Fruit fly (Drosophila melanogaster) whole organism, adult: ENCODE results near the gene CG12290.

Source experiments
- CG5204 ChIP-seq: fragments of 200-800 bp; sonication (Bioruptor generic); optimal IDR thresholded peaks from 2 replicates; lab custom pipeline; 2016; ENCODE audit warnings: missing biosample characterization, missing genetic modification characterization
- Clk ChIP-seq: fragments of 200-800 bp; sonication (Bioruptor generic); optimal IDR thresholded peaks from 2 replicates; lab custom pipeline; 2017; ENCODE audit warnings: missing biosample characterization, missing genetic modification characterization
- Hr96 ChIP-seq: fragments of 200-800 bp; sonication (Bioruptor generic); optimal IDR thresholded peaks from 2 replicates; lab custom pipeline; 2016; ENCODE audit warnings: missing biosample characterization, missing genetic modification characterization
- cic ChIP-seq: fragments of 200-800 bp; sonication (Bioruptor generic); optimal IDR thresholded peaks from 2 replicates; lab custom pipeline; 2017; ENCODE audit warnings: missing biosample characterization, mild to moderate bottlenecking, missing genetic modification characterization, moderate library complexity
- pad ChIP-seq: fragments of 200-800 bp; sonication (Bioruptor generic); optimal IDR thresholded peaks from 3 replicates; lab custom pipeline; 2017; ENCODE audit warnings: missing biosample characterization, missing genetic modification characterization, mild to moderate bottlenecking, moderate library complexity, missing genetic modification reagents

DNA sequence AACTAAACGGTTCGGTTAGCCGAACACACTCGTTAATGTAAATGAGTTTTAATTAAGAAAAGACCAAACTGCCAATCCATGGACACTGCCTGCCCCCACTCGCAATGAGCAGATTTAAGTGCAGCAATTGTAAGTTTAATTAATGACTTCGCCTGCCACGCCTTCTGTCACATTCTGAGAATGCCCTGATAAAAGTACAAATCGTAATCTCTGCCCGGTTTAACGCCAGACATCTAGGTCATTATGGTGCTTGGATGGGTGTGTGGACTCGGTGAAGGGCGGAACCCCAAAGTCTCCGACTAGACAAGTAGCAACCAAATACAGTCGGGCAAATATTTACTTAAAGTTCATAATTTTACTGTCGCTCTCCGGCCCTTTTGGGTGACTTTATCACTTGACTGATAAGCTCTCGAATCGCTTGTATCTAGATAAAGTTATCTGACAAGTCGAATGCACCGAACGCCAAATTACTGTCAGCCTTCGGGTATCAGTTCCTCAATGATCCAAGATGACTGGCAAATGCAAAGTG is 7.9 kb upstream of the CG12290 start:
- TF ChIP-seq Hr96 (no peak), CG5204 (GFP tag; lab: Kevin White, UChicago) (no peak), Clk (GFP tag; lab: Kevin White, UChicago) (no peak), cic (GFP tag; lab: Kevin White, UChicago) (peak; percentile 32), pad (GFP tag; lab: Kevin White, UChicago) (no peak)
